Worm (Caenorhabditis elegans) whole organism, young adult: Measurements from ENCODE around the gene clec-177.

Experiments
- B0261.1 ChIP-seq: sonication (generic microtip); optimal IDR thresholded peaks from 2 replicates; lab custom pipeline; 2016; ENCODE audit warnings: mild to moderate bottlenecking, missing genetic modification characterization, moderate library complexity, missing compliant biosample characterization
- ama-1 ChIP-seq, 3 experiments: fragments of 150-350 bp in 1 of 3; sonication (generic microtip) in 2 of 3; optimal IDR thresholded peaks; 2 replicates each; lab custom pipeline; 2014 to 2018; ENCODE audit warnings: missing biosample characterization in 2 of 3, missing genetic modification characterization in 2 of 3, missing genetic modification reagents in 2 of 3
- dpff-1 ChIP-seq: sonication (generic microtip); optimal IDR thresholded peaks from 2 replicates; lab custom pipeline; 2017; ENCODE audit warnings: mild to moderate bottlenecking, missing genetic modification characterization, missing compliant biosample characterization
- hrde-1 ChIP-seq: sonication (generic microtip); optimal IDR thresholded peaks from 2 replicates; lab custom pipeline; 2016; ENCODE audit warnings: missing genetic modification characterization, mild to moderate bottlenecking, missing compliant biosample characterization, moderate library complexity, missing genotype, missing genetic modification reagents, borderline replicate concordance
- nfya-1 ChIP-seq: sonication (generic microtip); optimal IDR thresholded peaks from 2 replicates; lab custom pipeline; 2017; ENCODE audit warnings: antibody characterized with exemption, missing compliant biosample characterization, missing genetic modification characterization, borderline replicate concordance; ENCODE audit not compliant: insufficient read depth
- nhr-90 ChIP-seq: sonication (generic microtip); optimal IDR thresholded peaks from 2 replicates; lab custom pipeline; 2016; ENCODE audit warnings: missing genotype, mild to moderate bottlenecking, missing genetic modification characterization, missing compliant biosample characterization
- pbrm-1 ChIP-seq: fragments of 200-800 bp; sonication (Bioruptor generic); IDR thresholded peaks from 2 replicates; pipeline ENCODE4 v1.3.6; 2022; ENCODE audit warnings: missing genetic modification reagents, missing genetic modification characterization, missing compliant biosample characterization
- repo-1 ChIP-seq: sonication (generic microtip); optimal IDR thresholded peaks from 2 replicates; lab custom pipeline; 2017; ENCODE audit warnings: mild to moderate bottlenecking, missing genetic modification characterization, missing compliant biosample characterization
- sea-2 ChIP-seq: fragments of 200-800 bp; sonication (Bioruptor generic); IDR thresholded peaks from 2 replicates; pipeline ENCODE4 v1.3.6; 2022; ENCODE audit warnings: missing genetic modification characterization, missing compliant biosample characterization

- TF ChIP-seq sea-2 (GFP tag; lab: Robert Waterston, UW) (no peak), ama-1 (optimal IDR thresholded peaks at IDR 0.05; lab: Kevin White, UChicago) (no peak), ama-1 (GFP tag; optimal IDR thresholded peaks at IDR 0.05; lab: Kevin White, UChicago) (no peak), dpff-1 (tag; lab: Kevin White, UChicago) (no peak), repo-1 (tag; lab: Kevin White, UChicago) (no peak), nhr-90 (tag; lab: Kevin White, UChicago) (no peak), hrde-1 (tag; lab: Kevin White, UChicago) (no peak), pbrm-1 (GFP tag; lab: Robert Waterston, UW) (no peak), B0261.1 (tag; lab: Kevin White, UChicago) (no peak), nfya-1 (no peak)
Observed at ce11 chrIV:5025646-5026045, 39.3 kb downstream of the clec-177 start, which contains the start of gene C09B9.85.
